Fruit fly (Drosophila melanogaster) whole organism, embryonic: ENCODE results near the gene cana.
A peak's percentile ranks its signal among the peaks of the same experiment; 100 is the strongest.

Experiments used
- Abd-B ChIP-seq: fragments of 200-800 bp; sonication (Bioruptor generic); optimal IDR thresholded peaks from 2 replicates; lab custom pipeline; 2018; ENCODE audit warnings: missing biosample characterization, mild to moderate bottlenecking, missing genetic modification characterization, moderate library complexity
- Adf1 ChIP-seq: fragments of 200-800 bp; sonication (Bioruptor generic); IDR thresholded peaks from 2 replicates; pipeline ENCODE4 v1.3.6; 2022; ENCODE audit warnings: missing biosample characterization, missing genetic modification characterization
- CG10274 ChIP-seq: fragments of 200-800 bp; sonication (Bioruptor generic); optimal IDR thresholded peaks from 3 replicates; lab custom pipeline; 2017; ENCODE audit warnings: missing biosample characterization, mild to moderate bottlenecking, missing genetic modification characterization
- CG12104 ChIP-seq: fragments of 200-800 bp; sonication (Bioruptor generic); optimal IDR thresholded peaks from 3 replicates; lab custom pipeline; 2016; ENCODE audit warnings: missing biosample characterization, missing genetic modification characterization
- CG12236 ChIP-seq: fragments of 200-800 bp; sonication (Bioruptor generic); optimal IDR thresholded peaks from 2 replicates; lab custom pipeline; 2016; ENCODE audit warnings: missing biosample characterization, missing genetic modification characterization
- CG12744 ChIP-seq: fragments of 200-800 bp; sonication (Bioruptor generic); optimal IDR thresholded peaks from 2 replicates; lab custom pipeline; 2016; ENCODE audit warnings: missing biosample characterization, missing genetic modification characterization
- CG12942 ChIP-seq: fragments of 200-800 bp; sonication (Bioruptor generic); optimal IDR thresholded peaks from 3 replicates; lab custom pipeline; 2016; ENCODE audit warnings: missing biosample characterization, missing genetic modification characterization
- CG16813 ChIP-seq: fragments of 200-800 bp; sonication (Bioruptor generic); IDR thresholded peaks from 3 replicates; pipeline ENCODE4 v1.3.6; 2022; ENCODE audit warnings: missing biosample characterization, missing genetic modification characterization; ENCODE audit not compliant: partially characterized antibody
- CG16815 ChIP-seq: fragments of 200-800 bp; sonication (Bioruptor generic); optimal IDR thresholded peaks from 3 replicates; lab custom pipeline; 2017; ENCODE audit warnings: missing biosample characterization, mild to moderate bottlenecking, missing genetic modification characterization
- CG17361 ChIP-seq: fragments of 200-800 bp; sonication (Bioruptor generic); IDR thresholded peaks from 3 replicates; pipeline ENCODE4 v1.3.6; 2022; ENCODE audit warnings: missing biosample characterization, missing genetic modification characterization
- CG17802 ChIP-seq: fragments of 200-800 bp; sonication (Bioruptor generic); optimal IDR thresholded peaks from 2 replicates; lab custom pipeline; 2018; ENCODE audit warnings: missing biosample characterization, mild to moderate bottlenecking, missing genetic modification characterization, moderate library complexity
- CG1792 ChIP-seq: fragments of 200-800 bp; sonication (Bioruptor generic); optimal IDR thresholded peaks from 2 replicates; lab custom pipeline; 2016; ENCODE audit warnings: missing biosample characterization, missing genetic modification characterization
- CG18599 ChIP-seq: fragments of 200-800 bp; sonication (Bioruptor generic); optimal IDR thresholded peaks from 3 replicates; lab custom pipeline; 2017; ENCODE audit warnings: missing biosample characterization, missing genetic modification characterization, mild to moderate bottlenecking, moderate library complexity, missing genetic modification reagents
- CG43689 ChIP-seq: fragments of 200-800 bp; sonication (Bioruptor generic); IDR thresholded peaks from 2 replicates; pipeline ENCODE4 v1.3.6; 2022; ENCODE audit warnings: missing biosample characterization, missing genetic modification characterization
- CG6175 ChIP-seq: fragments of 200-800 bp; sonication (Bioruptor generic); IDR thresholded peaks from 3 replicates; pipeline ENCODE4 v1.3.6; 2022; ENCODE audit warnings: missing biosample characterization, missing genetic modification characterization
- CG6272 ChIP-seq: fragments of 200-800 bp; sonication (Bioruptor generic); IDR thresholded peaks from 2 replicates; pipeline ENCODE4 v1.3.6; 2022; ENCODE audit warnings: missing biosample characterization, missing genetic modification characterization
- CG9727 ChIP-seq: fragments of 200-800 bp; sonication (Bioruptor generic); optimal IDR thresholded peaks from 3 replicates; lab custom pipeline; 2017; ENCODE audit warnings: missing biosample characterization, mild to moderate bottlenecking, missing genetic modification characterization
- CG9817 ChIP-seq: fragments of 200-800 bp; sonication (Bioruptor generic); optimal IDR thresholded peaks from 2 replicates; lab custom pipeline; 2018; ENCODE audit warnings: missing biosample characterization, mild to moderate bottlenecking, missing genetic modification characterization, moderate library complexity
- CHES-1-like ChIP-seq: fragments of 200-800 bp; sonication (Bioruptor generic); optimal IDR thresholded peaks from 2 replicates; lab custom pipeline; 2016; ENCODE audit warnings: missing biosample characterization, missing genetic modification characterization
- E2f2 ChIP-seq: fragments of 200-800 bp; sonication (Bioruptor generic); IDR thresholded peaks from 2 replicates; pipeline ENCODE4 v1.3.6; 2022; ENCODE audit warnings: missing biosample characterization, missing genetic modification characterization
- ERR ChIP-seq: fragments of 200-800 bp; sonication (Bioruptor generic); optimal IDR thresholded peaks from 2 replicates; lab custom pipeline; 2016; ENCODE audit warnings: missing biosample characterization, missing genetic modification characterization
- Gsc ChIP-seq: fragments of 200-800 bp; sonication (Bioruptor generic); IDR thresholded peaks from 2 replicates; pipeline ENCODE4 v1.3.6; 2022; ENCODE audit warnings: missing biosample characterization, missing genetic modification characterization
- HLHmδ ChIP-seq: fragments of 200-800 bp; sonication (Bioruptor generic); optimal IDR thresholded peaks from 2 replicates; lab custom pipeline; 2018; ENCODE audit warnings: missing biosample characterization, mild to moderate bottlenecking, missing genetic modification characterization, moderate library complexity
- Max ChIP-seq: fragments of 200-800 bp; sonication (Bioruptor generic); optimal IDR thresholded peaks from 2 replicates; lab custom pipeline; 2016; ENCODE audit warnings: missing biosample characterization, mild to moderate bottlenecking, missing genetic modification characterization
- Med ChIP-seq: fragments of 200-800 bp; sonication (Bioruptor generic); peaks from one replicate; lab custom pipeline; 2016; ENCODE audit warnings: missing biosample characterization, missing genetic modification characterization, mild to moderate bottlenecking, inconsistent platforms, moderate library complexity
- NFAT ChIP-seq: fragments of 200-800 bp; sonication (Bioruptor generic); IDR thresholded peaks from 2 replicates; pipeline ENCODE4 v1.3.6; 2022; ENCODE audit warnings: missing biosample characterization, missing genetic modification characterization
- Nf-YA ChIP-seq: fragments of 200-800 bp; sonication (Bioruptor generic); IDR thresholded peaks from 2 replicates; pipeline ENCODE4 v1.3.6; 2022; ENCODE audit warnings: missing biosample characterization, missing genetic modification characterization
- Opbp ChIP-seq: fragments of 200-800 bp; sonication (Bioruptor generic); IDR thresholded peaks from 3 replicates; pipeline ENCODE4 v1.3.6; 2022; ENCODE audit warnings: missing biosample characterization, missing genetic modification characterization; ENCODE audit not compliant: partially characterized antibody
- Pdp1 ChIP-seq, 2 experiments: fragments of 200-800 bp; sonication (Bioruptor generic); optimal IDR thresholded peaks; 3 replicates each; lab custom pipeline; 2016; ENCODE audit warnings: missing biosample characterization in 2 of 2, missing genetic modification characterization in 2 of 2, mild to moderate bottlenecking in 1 of 2, moderate library complexity in 1 of 2
- Tbp ChIP-seq: fragments of >200 bp; optimal IDR thresholded peaks from 2 replicates; lab custom pipeline; 2018; ENCODE audit warnings: missing biosample characterization, missing genetic modification characterization
- Xrp1 ChIP-seq: fragments of 200-800 bp; sonication (Bioruptor generic); IDR thresholded peaks from 2 replicates; pipeline ENCODE4 v1.3.6; 2022; ENCODE audit warnings: missing biosample characterization, missing genetic modification characterization
- ara ChIP-seq: fragments of 200-800 bp; sonication (Bioruptor generic); IDR thresholded peaks from 2 replicates; pipeline ENCODE4 v1.3.6; 2022; ENCODE audit warnings: missing biosample characterization, missing genetic modification characterization
- bsh ChIP-seq, 2 experiments: fragments of 200-800 bp; sonication (Bioruptor generic); optimal IDR thresholded peaks; 2 replicates each; lab custom pipeline; 2017 to 2018; ENCODE audit warnings: mild to moderate bottlenecking in 2 of 2, missing biosample characterization in 2 of 2, missing genetic modification characterization in 2 of 2, moderate library complexity in 1 of 2
- chif ChIP-seq, 2 experiments: fragments of 200-800 bp; sonication (Bioruptor generic); optimal IDR thresholded peaks; 3 replicates each; lab custom pipeline; 2016; ENCODE audit warnings: missing biosample characterization in 2 of 2, missing genetic modification characterization in 2 of 2
- chinmo ChIP-seq: fragments of 200-800 bp; sonication (Bioruptor generic); IDR thresholded peaks from 4 replicates; pipeline ENCODE4 v1.3.6; 2022; ENCODE audit warnings: missing biosample characterization, missing genetic modification characterization; ENCODE audit not compliant: partially characterized antibody
- fu2 ChIP-seq: fragments of 200-800 bp; sonication (Bioruptor generic); optimal IDR thresholded peaks from 2 replicates; lab custom pipeline; 2016; ENCODE audit warnings: missing biosample characterization, missing genetic modification characterization
- jigr1 ChIP-seq: fragments of 200-800 bp; sonication (Bioruptor generic); IDR thresholded peaks from 3 replicates; pipeline ENCODE4 v1.3.6; 2022; ENCODE audit warnings: missing biosample characterization, missing genetic modification characterization
- maf-S ChIP-seq: fragments of 200-800 bp; sonication (Bioruptor generic); optimal IDR thresholded peaks from 2 replicates; lab custom pipeline; 2016; ENCODE audit warnings: missing biosample characterization, missing genetic modification characterization
- phol ChIP-seq: fragments of 200-800 bp; sonication (Bioruptor generic); optimal IDR thresholded peaks from 3 replicates; lab custom pipeline; 2018; ENCODE audit warnings: missing biosample characterization, mild to moderate bottlenecking, missing genetic modification characterization, moderate library complexity
- pzg ChIP-seq: fragments of 200-800 bp; sonication (Bioruptor generic); optimal IDR thresholded peaks from 3 replicates; lab custom pipeline; 2018; ENCODE audit warnings: missing biosample characterization, mild to moderate bottlenecking, missing genetic modification characterization, moderate library complexity
- repo ChIP-seq: fragments of 200-800 bp; sonication (Bioruptor generic); optimal IDR thresholded peaks from 2 replicates; lab custom pipeline; 2016; ENCODE audit warnings: missing biosample characterization, missing genetic modification characterization
- sens ChIP-seq: fragments of 200-800 bp; sonication (Bioruptor generic); peaks from one replicate; lab custom pipeline; 2016; ENCODE audit warnings: missing biosample characterization, missing genetic modification characterization
- slbo ChIP-seq: fragments of 200-800 bp; sonication (Bioruptor generic); IDR thresholded peaks from 2 replicates; pipeline ENCODE4 v1.3.6; 2022; ENCODE audit warnings: missing biosample characterization, missing genetic modification characterization
- ssp ChIP-seq: fragments of 200-800 bp; sonication (Bioruptor generic); IDR thresholded peaks from 2 replicates; pipeline ENCODE4 v1.3.6; 2022; ENCODE audit warnings: missing biosample characterization, missing genetic modification characterization
- sug ChIP-seq: fragments of 200-800 bp; optimal IDR thresholded peaks from 2 replicates; lab custom pipeline; 2019; ENCODE audit warnings: missing biosample characterization, mild to moderate bottlenecking, missing genetic modification characterization, moderate library complexity
- tna ChIP-seq: fragments of 200-800 bp; sonication (Bioruptor generic); IDR thresholded peaks from 2 replicates; pipeline ENCODE4 v1.3.6; 2022; ENCODE audit warnings: missing biosample characterization, missing genetic modification characterization; ENCODE audit not compliant: partially characterized antibody
- ttk ChIP-seq: fragments of 200-800 bp; sonication (Bioruptor generic); IDR thresholded peaks from 2 replicates; pipeline ENCODE4 v2.1.2; 2022; ENCODE audit warnings: missing biosample characterization, missing genetic modification characterization
- tup ChIP-seq: fragments of 200-800 bp; sonication (Bioruptor generic); optimal IDR thresholded peaks from 2 replicates; lab custom pipeline; 2016; ENCODE audit warnings: missing biosample characterization, mild to moderate bottlenecking, missing genetic modification characterization, moderate library complexity

Gene cana

DNA sequence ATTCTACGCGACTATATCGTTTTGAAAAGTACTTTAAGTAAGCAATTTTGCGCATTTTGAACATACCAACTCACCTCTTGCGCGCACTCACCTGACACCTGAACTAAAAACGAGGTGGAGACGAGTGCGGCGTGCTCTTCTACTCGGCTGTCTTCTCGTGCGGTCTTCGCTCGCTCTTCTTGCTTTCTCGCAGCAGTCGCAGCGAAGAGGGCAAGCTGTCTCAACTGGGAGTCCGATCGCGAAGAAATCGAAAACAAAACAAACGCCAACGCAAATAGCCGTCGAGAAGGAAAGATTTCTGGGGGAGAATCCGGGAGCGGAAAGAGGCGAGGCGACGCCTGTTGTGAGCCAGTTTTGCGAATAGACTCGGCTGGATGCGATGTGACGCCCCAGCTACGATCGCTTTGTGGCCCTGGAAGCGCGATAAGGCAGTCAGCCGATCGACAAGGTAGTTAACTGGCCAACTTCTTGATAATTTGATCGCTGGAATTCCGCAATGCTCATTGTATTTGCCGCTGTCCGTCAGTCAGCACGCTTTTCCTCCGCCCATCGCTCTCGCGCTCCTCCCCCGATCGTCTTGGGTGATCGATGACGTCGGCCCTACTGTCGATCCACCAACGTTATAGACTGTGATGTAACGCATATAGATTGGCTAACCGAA lies 2.2 kb downstream of the cana start (continued):
- TF ChIP-seq tna (GFP tag; lab: Robert Waterston, UW): no peak
- peak; percentile 29 for TF ChIP-seq CHES-1-like (GFP tag; lab: Kevin White, UChicago)
- peak; percentile 40 for TF ChIP-seq CG18599
- TF ChIP-seq sug: peak; percentile 81
- TF ChIP-seq Adf1 (GFP tag; lab: Robert Waterston, UW): peak; percentile 80
- no peak for TF ChIP-seq pzg (GFP tag; lab: Kevin White, UChicago)
- no peak for TF ChIP-seq CG9817
- peak; percentile 86 for TF ChIP-seq chinmo (GFP tag; lab: Robert Waterston, UW)
- TF ChIP-seq Pdp1 (GFP tag; optimal IDR thresholded peaks at IDR 0.05; lab: Kevin White, UChicago): peak in 1 of 2 experiments; percentile 94
- no peak for TF ChIP-seq HLHmδ (GFP tag; lab: Kevin White, UChicago)
- TF ChIP-seq ssp (GFP tag; lab: Robert Waterston, UW): no peak
- no peak for TF ChIP-seq ttk (GFP tag; lab: Robert Waterston, UW)
- TF ChIP-seq Med (GFP tag; lab: Kevin White, UChicago): peak; percentile 85
- TF ChIP-seq sens (GFP tag; lab: Kevin White, UChicago): peak; percentile 43
- TF ChIP-seq, all 482 proteins: peak for 78

DNA sequence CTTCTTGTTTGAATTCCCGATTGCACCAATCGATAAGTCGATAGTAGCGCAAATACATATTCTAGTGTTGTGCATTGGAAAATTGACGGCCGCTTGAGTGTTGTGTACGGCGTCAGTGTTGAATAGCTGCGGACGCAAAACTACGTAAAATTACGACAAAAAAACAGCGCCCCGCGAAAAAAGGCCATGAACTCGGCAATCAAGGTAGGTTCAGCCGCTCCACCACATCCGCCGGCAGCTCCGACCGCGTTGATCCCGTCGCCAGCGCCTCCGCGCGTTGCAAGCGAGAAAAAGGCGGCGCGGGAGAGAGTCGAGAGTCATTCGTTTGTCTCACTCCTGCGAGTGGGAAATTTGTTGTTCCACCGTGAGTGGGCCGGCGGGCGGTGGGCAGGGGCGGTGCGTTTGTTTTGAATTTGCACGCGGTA lies 8.4 kb downstream of the cana start, which contains the start of gene CG33695:
TSS of gene CG33695 (plus strand) at position 95 of the 425 bp plus-strand sequence.
- TF ChIP-seq ara (GFP tag; lab: Robert Waterston, UW) (no peak), CG17361 (peak; percentile 40; the same call in 2 of the 3 replicates), CG12104 (GFP tag; lab: Kevin White, UChicago) (no peak), bsh (GFP tag; optimal IDR thresholded peaks at IDR 0.05; lab: Kevin White, UChicago) (peak in 1 of 2 experiments; percentile 41), Gsc (GFP tag; lab: Robert Waterston, UW) (no peak), NFAT (GFP tag; lab: Robert Waterston, UW) (peak; percentile 81; the same call in 1 of the 2 replicates), CG6175 (GFP tag; lab: Robert Waterston, UW) (no peak), tup (GFP tag; lab: Kevin White, UChicago) (peak; percentile 13), CG6272 (peak; percentile 52; the same call in 1 of the 2 replicates), Tbp (GFP tag; lab: Kevin White, UChicago) (no peak), maf-S (peak; percentile 76), CG16813 (peak; percentile 66), CG43689 (no peak), phol (peak; percentile 57), fu2 (GFP tag; lab: Kevin White, UChicago) (peak; percentile 82), chif (GFP tag; optimal IDR thresholded peaks at IDR 0.05; lab: Kevin White, UChicago) (peak; percentile 53 to 63), CG9727 (no peak), CG12942 (peak; percentile 72), Nf-YA (GFP tag; lab: Robert Waterston, UW) (0 out of 2 replicates have a peak, but pooled peaks have one; percentile 28), Xrp1 (peak; percentile 68), CG17802 (peak; percentile 3), jigr1 (GFP tag; lab: Robert Waterston, UW) (no peak), CG16815 (GFP tag; lab: Kevin White, UChicago) (peak; percentile 42), Max (GFP tag; lab: Kevin White, UChicago) (peak; percentile 77), CG10274 (peak; percentile 32), slbo (peak; percentile 77), CG1792 (GFP tag; lab: Kevin White, UChicago) (peak; percentile 70), ERR (GFP tag; lab: Kevin White, UChicago) (peak; percentile 75), Abd-B (GFP tag; lab: Kevin White, UChicago) (peak; percentile 0), sens (GFP tag; lab: Kevin White, UChicago) (peak; percentile 93), CG12744 (peak; percentile 73), CG12236 (GFP tag; lab: Kevin White, UChicago) (peak; percentile 1), repo (GFP tag; lab: Kevin White, UChicago) (peak; percentile 70), E2f2 (GFP tag; lab: Robert Waterston, UW) (peak; percentile 89), Opbp (peak; percentile 68; the same call in 2 of the 3 replicates)
